Worm (Caenorhabditis elegans): ENCODE data around the gene Y70C5A.2.

Gene Y70C5A.2

DNA sequence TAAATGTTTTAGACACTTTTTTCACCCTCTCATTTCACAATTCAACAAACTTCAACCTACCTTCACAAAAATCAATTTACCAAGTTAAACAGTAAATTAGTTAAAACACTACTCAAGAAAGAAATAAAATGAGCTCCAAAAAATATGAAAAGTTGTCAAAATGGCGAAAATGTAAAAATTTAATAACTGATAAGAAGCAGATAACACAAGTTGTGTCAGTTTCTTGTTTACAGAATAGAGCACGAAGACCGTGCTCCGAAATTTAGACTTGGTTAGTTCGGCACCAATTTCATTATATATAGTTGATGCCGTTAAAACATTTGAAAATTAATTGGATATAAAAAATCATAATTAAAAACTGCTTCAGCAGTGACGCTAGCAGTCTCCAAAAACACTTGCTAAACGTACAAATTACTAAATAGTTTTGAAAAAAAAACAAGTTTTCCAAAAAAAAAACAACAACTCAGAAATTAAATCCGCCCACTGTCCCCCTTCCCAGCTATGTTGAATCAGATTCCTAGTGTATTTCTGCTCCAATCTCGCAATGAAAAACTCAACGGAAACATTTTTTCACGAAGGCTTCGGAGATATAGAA is 12.1 kb downstream of the Y70C5A.2 start, which contains the start of gene srw-54:
Gene srw-54 (plus strand): TSS at position 545 of the 595 bp plus-strand sequence.
- TF ChIP-seq hmg-4 (GFP tag; optimal IDR thresholded peaks at IDR 0.05) (no peak), tbx-11 (GFP tag; IDR thresholded peaks at IDR 0.05) (no peak), tra-4 (tag; optimal IDR thresholded peaks at IDR 0.05) (no peak), hnd-1 (tag; optimal IDR thresholded peaks at IDR 0.05) (no peak), aly-1 (tag; optimal IDR thresholded peaks at IDR 0.05) (no peak), sea-1 (GFP tag; conservative IDR thresholded peaks at IDR 0.05) (no peak), scrt-1 (GFP tag; IDR thresholded peaks at IDR 0.05) (no peak), F13C5.2 (tag; optimal IDR thresholded peaks at IDR 0.05) (no peak), hmbx-1 (tag; optimal IDR thresholded peaks at IDR 0.05) (no peak), ama-1 (optimal IDR thresholded peaks at IDR 0.05) (no peak)

DNA sequence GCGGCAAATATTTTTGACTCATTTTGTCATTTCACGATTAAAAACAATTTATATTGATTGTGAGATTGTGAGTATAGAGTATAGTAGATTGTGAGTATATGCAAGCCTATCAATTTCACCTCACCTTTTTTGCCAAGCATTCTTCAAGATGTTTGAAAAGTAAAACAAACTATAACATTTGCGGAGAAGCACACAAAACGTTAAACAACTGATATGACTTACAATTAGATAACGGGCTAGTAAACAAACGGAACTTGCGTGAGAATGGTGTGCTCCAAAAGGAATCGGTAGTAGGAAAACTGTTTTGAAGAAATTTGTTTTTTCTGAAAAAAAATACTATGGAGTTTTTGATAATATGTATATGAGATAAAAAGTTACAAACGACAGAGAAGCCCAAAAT is 12.9 kb downstream of the Y70C5A.2 start:
- TF ChIP-seq hmg-4 (GFP tag; optimal IDR thresholded peaks at IDR 0.05) (no peak), sea-1 (GFP tag; conservative IDR thresholded peaks at IDR 0.05) (no peak), B0310.2 (tag; optimal IDR thresholded peaks at IDR 0.05) (no peak)

DNA sequence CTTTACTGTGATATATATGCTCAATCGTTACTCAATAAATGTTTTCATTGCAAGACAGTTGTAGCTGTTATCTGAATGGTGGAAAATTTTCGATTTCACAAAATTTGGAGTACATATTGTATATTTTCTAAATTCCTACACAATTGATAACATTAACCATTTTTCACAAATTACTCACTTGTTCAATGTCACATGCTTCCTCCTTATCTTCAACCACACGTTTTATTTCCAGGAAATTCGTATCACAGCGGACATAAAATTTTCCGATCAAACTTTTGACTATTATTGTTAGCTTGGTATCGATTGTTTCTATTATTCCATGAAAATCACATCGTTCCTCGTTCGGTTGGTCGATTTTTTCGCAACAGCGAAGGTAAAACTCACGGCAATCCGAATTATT is 14.5 kb downstream of the Y70C5A.2 start:
- TF ChIP-seq hmbx-1 (tag; optimal IDR thresholded peaks at IDR 0.05) (no peak), sea-1 (GFP tag; conservative IDR thresholded peaks at IDR 0.05) (no peak)

DNA sequence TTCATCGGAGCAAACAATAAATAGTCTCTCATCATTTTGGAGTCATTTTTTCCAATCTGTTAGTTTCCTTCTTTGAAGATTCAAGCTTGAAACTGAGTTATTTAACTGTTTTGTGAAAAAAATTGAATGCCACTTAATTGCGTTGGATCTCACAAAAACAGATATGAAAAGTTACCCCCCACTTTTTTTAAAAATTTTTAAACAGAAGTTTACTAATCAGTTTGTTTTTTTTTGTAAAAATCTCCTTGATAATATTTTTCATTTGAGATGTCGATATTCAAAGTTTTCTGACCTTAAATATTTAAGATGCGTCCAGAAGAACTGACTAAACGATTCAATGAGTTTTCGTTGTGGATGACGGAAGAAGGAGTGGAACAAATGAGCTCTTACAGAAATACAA is 16.7 kb downstream of the Y70C5A.2 start, which contains the start of gene Y32B12C.1:
Gene Y32B12C.1 (plus strand): TSS at position 301 of the 400 bp plus-strand sequence.
- no peak for TF ChIP-seq B0310.2 (tag; optimal IDR thresholded peaks at IDR 0.05)
- no peak for TF ChIP-seq hmbx-1 (tag; optimal IDR thresholded peaks at IDR 0.05)
- TF ChIP-seq scrt-1 (GFP tag; IDR thresholded peaks at IDR 0.05) = no peak
- TF ChIP-seq tra-4 (tag; optimal IDR thresholded peaks at IDR 0.05) = no peak
- TF ChIP-seq F13C5.2 (tag; optimal IDR thresholded peaks at IDR 0.05) = no peak
- TF ChIP-seq aly-1 (tag; optimal IDR thresholded peaks at IDR 0.05) = no peak

DNA sequence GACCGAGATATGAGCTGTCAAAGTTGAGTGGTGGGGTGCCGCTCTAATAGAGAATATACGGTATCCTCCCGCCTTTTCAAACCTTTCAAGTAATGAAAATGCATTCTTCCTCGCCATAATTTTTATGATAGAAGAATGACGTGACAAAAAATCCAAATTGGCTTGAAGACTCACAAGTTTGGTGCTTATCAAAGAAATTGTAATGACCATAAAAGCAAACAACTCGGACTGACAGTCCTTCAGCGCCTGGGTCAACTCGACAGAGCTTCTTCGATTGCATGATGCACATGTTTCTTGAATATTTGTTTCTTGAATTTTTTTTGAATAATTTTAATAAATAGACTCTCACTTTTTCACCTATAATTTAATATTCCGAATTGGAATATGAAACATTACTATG is 17.5 kb downstream of the Y70C5A.2 start:
- TF ChIP-seq aly-1 (tag; optimal IDR thresholded peaks at IDR 0.05) = no peak
- TF ChIP-seq ceh-13 (GFP tag; optimal IDR thresholded peaks at IDR 0.05) = no peak
- TF ChIP-seq sea-1 (GFP tag; conservative IDR thresholded peaks at IDR 0.05) = no peak
- no peak for TF ChIP-seq hmbx-1 (tag; optimal IDR thresholded peaks at IDR 0.05)
- TF ChIP-seq pes-1 (GFP tag; IDR thresholded peaks at IDR 0.05) = no peak
- no peak for TF ChIP-seq tbx-11 (GFP tag; IDR thresholded peaks at IDR 0.05)
- no peak for TF ChIP-seq hnd-1 (tag; optimal IDR thresholded peaks at IDR 0.05)
- no peak for TF ChIP-seq B0310.2 (tag; optimal IDR thresholded peaks at IDR 0.05)
- no peak for TF ChIP-seq scrt-1 (GFP tag; IDR thresholded peaks at IDR 0.05)
- no peak for TF ChIP-seq tra-4 (tag; optimal IDR thresholded peaks at IDR 0.05)
- TF ChIP-seq F13C5.2 (tag; optimal IDR thresholded peaks at IDR 0.05) = no peak
- no peak for TF ChIP-seq flt-1 (GFP tag; IDR thresholded peaks at IDR 0.05)
- TF ChIP-seq ceh-36 (tag; optimal IDR thresholded peaks at IDR 0.05) = no peak
- TF ChIP-seq ets-7 (tag; optimal IDR thresholded peaks at IDR 0.05) = no peak
- TF ChIP-seq tbx-37 (GFP tag; conservative IDR thresholded peaks at IDR 0.05) = no peak
- TF ChIP-seq hmg-4 (GFP tag; optimal IDR thresholded peaks at IDR 0.05) = no peak

DNA sequence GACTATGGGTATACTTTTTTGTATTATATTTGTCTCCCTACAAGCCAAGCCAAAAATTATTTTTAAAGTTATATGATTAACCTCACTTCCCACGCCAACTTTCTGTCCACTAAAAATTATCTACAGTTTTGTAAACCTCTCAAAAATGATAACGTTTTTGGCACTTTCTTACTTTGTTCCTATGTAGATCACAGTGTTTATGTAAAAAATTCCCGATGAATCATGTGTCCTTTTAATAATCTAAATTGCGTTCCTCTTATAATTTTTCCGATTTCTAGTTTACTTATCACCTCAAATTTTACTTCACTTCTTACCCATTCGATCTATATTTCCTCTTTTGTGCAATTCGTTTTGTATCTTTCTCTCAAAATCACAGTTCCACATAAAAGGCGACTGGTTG is 18.7 kb downstream of the Y70C5A.2 start:
- TF ChIP-seq sea-1 (GFP tag; conservative IDR thresholded peaks at IDR 0.05) (no peak), B0310.2 (tag; optimal IDR thresholded peaks at IDR 0.05) (no peak), scrt-1 (GFP tag; IDR thresholded peaks at IDR 0.05) (no peak), tra-4 (tag; optimal IDR thresholded peaks at IDR 0.05) (no peak), flt-1 (GFP tag; IDR thresholded peaks at IDR 0.05) (no peak), tbx-37 (GFP tag; conservative IDR thresholded peaks at IDR 0.05) (no peak), ceh-36 (tag; optimal IDR thresholded peaks at IDR 0.05) (no peak), ama-1 (optimal IDR thresholded peaks at IDR 0.05) (no peak), hnd-1 (tag; optimal IDR thresholded peaks at IDR 0.05) (no peak), F13C5.2 (tag; optimal IDR thresholded peaks at IDR 0.05) (no peak), ceh-13 (GFP tag; optimal IDR thresholded peaks at IDR 0.05) (no peak), hmbx-1 (tag; optimal IDR thresholded peaks at IDR 0.05) (no peak), pes-1 (GFP tag; IDR thresholded peaks at IDR 0.05) (no peak)

DNA sequence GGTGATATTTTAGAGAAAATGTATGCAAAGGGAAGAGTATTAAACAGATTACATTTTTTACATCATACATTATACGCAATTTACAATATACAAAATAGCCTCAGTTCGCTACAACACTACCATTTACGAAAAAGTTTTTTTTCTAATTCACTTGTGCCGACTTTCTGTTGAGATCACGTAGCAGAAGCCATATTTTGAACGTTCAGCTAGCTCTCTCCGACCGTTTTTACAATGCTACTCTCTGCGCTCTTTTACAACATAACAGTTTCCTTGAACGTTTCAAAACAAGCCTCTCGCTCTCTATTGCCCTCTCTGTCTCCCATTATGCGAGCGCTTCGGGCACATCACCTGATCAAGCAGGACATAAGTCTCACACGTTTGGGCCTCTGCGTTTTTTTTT is 19.9 kb downstream of the Y70C5A.2 start, which contains the start of gene T03E6.8:
Gene T03E6.8 (minus strand): TSS at position 101 of the 400 bp plus-strand sequence.
- TF ChIP-seq pes-1 (GFP tag; IDR thresholded peaks at IDR 0.05) = no peak
- no peak for TF ChIP-seq hmg-4 (GFP tag; optimal IDR thresholded peaks at IDR 0.05)
- no peak for TF ChIP-seq tbx-11 (GFP tag; IDR thresholded peaks at IDR 0.05)

DNA sequence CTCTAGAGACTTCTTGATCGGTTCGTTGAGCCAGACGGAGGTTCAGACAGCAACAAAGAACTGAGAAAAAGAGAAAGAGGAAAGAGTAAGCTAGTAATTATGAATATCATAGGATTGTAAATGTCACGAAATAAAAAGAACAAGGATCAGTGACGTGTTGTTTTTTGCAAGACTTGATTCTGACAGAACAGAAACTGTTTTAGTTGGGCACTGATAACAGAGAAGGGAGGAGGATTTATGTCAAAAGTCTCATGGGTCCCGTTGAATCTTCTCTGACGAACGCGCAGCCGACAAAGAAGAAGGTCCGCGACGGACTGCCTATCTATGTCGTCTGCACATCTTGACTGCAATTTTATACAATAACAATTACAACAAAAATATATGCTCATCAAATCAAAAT is 22.4 kb downstream of the Y70C5A.2 start, which contains the start of gene T03E6.9:
Gene T03E6.9 (minus strand): TSS at position 101 of the 400 bp plus-strand sequence.
- TF ChIP-seq hmbx-1 (tag; optimal IDR thresholded peaks at IDR 0.05) (no peak), ceh-36 (tag; optimal IDR thresholded peaks at IDR 0.05) (no peak), tbx-11 (GFP tag; IDR thresholded peaks at IDR 0.05) (no peak), flt-1 (GFP tag; IDR thresholded peaks at IDR 0.05) (no peak), pes-1 (GFP tag; IDR thresholded peaks at IDR 0.05) (no peak), sea-1 (GFP tag; conservative IDR thresholded peaks at IDR 0.05) (no peak), F13C5.2 (tag; optimal IDR thresholded peaks at IDR 0.05) (no peak), ets-7 (tag; optimal IDR thresholded peaks at IDR 0.05) (no peak), hmg-4 (GFP tag; optimal IDR thresholded peaks at IDR 0.05) (no peak), tra-4 (tag; optimal IDR thresholded peaks at IDR 0.05) (no peak), hnd-1 (tag; optimal IDR thresholded peaks at IDR 0.05) (no peak), ceh-13 (GFP tag; optimal IDR thresholded peaks at IDR 0.05) (no peak), scrt-1 (GFP tag; IDR thresholded peaks at IDR 0.05) (no peak), ama-1 (optimal IDR thresholded peaks at IDR 0.05) (no peak), B0310.2 (tag; optimal IDR thresholded peaks at IDR 0.05) (no peak), aly-1 (tag; optimal IDR thresholded peaks at IDR 0.05) (no peak), tbx-37 (GFP tag; conservative IDR thresholded peaks at IDR 0.05) (no peak)
